Worm (Caenorhabditis elegans): ENCODE measurements around the gene cdk-11.2.

ce11 chrX:10430866-10431265 is 11.3 kb upstream of the cdk-11.2 start:
- TF ChIP-seq med-1 (GFP tag; optimal IDR thresholded peaks at IDR 0.05; ENCODE audit: insufficient read depth) (no peak), flt-1 (GFP tag; IDR thresholded peaks at IDR 0.05) (no peak), klf-2 (GFP tag; conservative IDR thresholded peaks at IDR 0.05) (no peak), tab-1 (GFP tag; IDR thresholded peaks at IDR 0.05) (no peak), T22C8.4 (GFP tag; IDR thresholded peaks at IDR 0.05) (no peak), ref-1 (GFP tag; conservative IDR thresholded peaks at IDR 0.05) (no peak), ztf-23 (GFP tag; IDR thresholded peaks at IDR 0.05) (no peak)

Data from whole organism, midembryonic.